Worm (Caenorhabditis elegans) whole organism, young adult: Measurements from ENCODE around the gene msp-33.
"Not testable (repeated sequence)": the region's sequence is repeated elsewhere in the genome, so short reads cannot be mapped to it uniquely, and the experiment has no call there.

Experiments used
- D2030.7 ChIP-seq: fragments of 200-800 bp; sonication (Bioruptor generic); IDR thresholded peaks from 2 replicates; pipeline ENCODE4 v1.3.6; 2022; ENCODE audit warnings: missing genetic modification reagents, missing genetic modification characterization, missing compliant biosample characterization
- F10E7.11 ChIP-seq: sonication (generic microtip); optimal IDR thresholded peaks from 2 replicates; lab custom pipeline; 2017; ENCODE audit warnings: mild to moderate bottlenecking, missing genetic modification characterization, moderate library complexity, missing compliant biosample characterization
- F23B12.7 ChIP-seq: sonication (generic microtip); optimal IDR thresholded peaks from 2 replicates; lab custom pipeline; 2017; ENCODE audit warnings: missing genetic modification characterization, mild to moderate bottlenecking, missing compliant biosample characterization, antibody characterized with exemption, moderate library complexity; ENCODE audit not compliant: insufficient read depth
- F33H1.4 ChIP-seq: fragments of 200-800 bp; sonication (Bioruptor generic); IDR thresholded peaks from 2 replicates; pipeline ENCODE4 v1.3.6; 2022; ENCODE audit warnings: missing genetic modification reagents, missing genetic modification characterization, missing compliant biosample characterization
- F39B2.1 ChIP-seq: fragments of 200-800 bp; sonication (Bioruptor generic); IDR thresholded peaks from 2 replicates; pipeline ENCODE4 v1.3.6; 2022; ENCODE audit warnings: missing genetic modification reagents, missing genetic modification characterization, missing compliant biosample characterization
- F49E8.2 ChIP-seq: sonication (generic microtip); optimal IDR thresholded peaks from 3 replicates; lab custom pipeline; 2017; ENCODE audit warnings: missing genetic modification characterization, mild to moderate bottlenecking, missing compliant biosample characterization, antibody characterized with exemption, moderate library complexity; ENCODE audit not compliant: insufficient read depth
- F55B11.4 ChIP-seq: sonication (generic microtip); optimal IDR thresholded peaks from 2 replicates; lab custom pipeline; 2016; ENCODE audit warnings: missing compliant biosample characterization, missing genetic modification characterization, borderline replicate concordance; ENCODE audit not compliant: insufficient read depth
- F57A8.1 ChIP-seq: fragments of 200-800 bp; sonication (Bioruptor generic); optimal IDR thresholded peaks from 2 replicates; lab custom pipeline; 2018; ENCODE audit warnings: mild to moderate bottlenecking, missing genetic modification characterization, moderate library complexity, missing compliant biosample characterization
- K12H6.12 ChIP-seq: fragments of 200-800 bp; sonication (Bioruptor generic); optimal IDR thresholded peaks from 2 replicates; lab custom pipeline; 2018; ENCODE audit warnings: mild to moderate bottlenecking, missing genetic modification characterization, missing compliant biosample characterization
- Y53G8AR.9 ChIP-seq: fragments of 200-800 bp; sonication (Bioruptor generic); conservative IDR thresholded peaks from 2 replicates; pipeline ENCODE4 v1.3.6; 2022; ENCODE audit warnings: missing genetic modification reagents, missing genetic modification characterization, missing compliant biosample characterization
- Y56A3A.18 ChIP-seq: fragments of 200-800 bp; sonication (Bioruptor generic); IDR thresholded peaks from 2 replicates; pipeline ENCODE4 v1.3.6; 2022; ENCODE audit warnings: missing genetic modification reagents, missing genetic modification characterization, missing compliant biosample characterization
- ama-1 ChIP-seq, 3 experiments: fragments of 150-350 bp in 1 of 3; sonication (generic microtip) in 2 of 3; optimal IDR thresholded peaks; 2 replicates each; lab custom pipeline; 2014 to 2018; ENCODE audit warnings: missing biosample characterization in 2 of 3, missing genetic modification characterization in 2 of 3, missing genetic modification reagents in 2 of 3
- aptf-3 ChIP-seq: fragments of 200-800 bp; sonication (Bioruptor generic); IDR thresholded peaks from 2 replicates; pipeline ENCODE4 v1.3.6; 2022; ENCODE audit warnings: missing genetic modification characterization, missing compliant biosample characterization
- atf-7 ChIP-seq: sonication (generic microtip); optimal IDR thresholded peaks from 2 replicates; lab custom pipeline; 2017; ENCODE audit warnings: mild to moderate bottlenecking, missing genetic modification characterization, missing compliant biosample characterization
- athp-1 ChIP-seq: sonication (generic microtip); optimal IDR thresholded peaks from 2 replicates; lab custom pipeline; 2017; ENCODE audit warnings: mild to moderate bottlenecking, missing genetic modification characterization, missing compliant biosample characterization
- attf-5 ChIP-seq: fragments of 200-800 bp; sonication (Bioruptor generic); optimal IDR thresholded peaks from 2 replicates; lab custom pipeline; 2018; ENCODE audit warnings: mild to moderate bottlenecking, missing genetic modification characterization, missing compliant biosample characterization
- attf-6 ChIP-seq: fragments of 200-800 bp; sonication (Bioruptor generic); IDR thresholded peaks from 2 replicates; pipeline ENCODE4 v1.3.6; 2022; ENCODE audit warnings: missing genetic modification reagents, missing genetic modification characterization, missing compliant biosample characterization
- bed-2 ChIP-seq: fragments of 200-800 bp; sonication (Bioruptor generic); IDR thresholded peaks from 2 replicates; pipeline ENCODE4 v1.3.6; 2022; ENCODE audit warnings: missing genetic modification reagents, missing genetic modification characterization, missing compliant biosample characterization
- ccch-3 ChIP-seq: fragments of 200-800 bp; sonication (Bioruptor generic); optimal IDR thresholded peaks from 2 replicates; lab custom pipeline; 2018; ENCODE audit warnings: mild to moderate bottlenecking, missing genetic modification characterization, missing compliant biosample characterization
- cebp-1 ChIP-seq, 2 experiments: fragments of 200-800 bp in 1 of 2; sonication (Bioruptor generic) in 1 of 2; sonication (generic microtip) in 1 of 2; IDR thresholded peaks in 1 of 2; optimal IDR thresholded peaks in 1 of 2; 2 replicates each; pipeline versions ENCODE4 v1.3.6 to Lab custom; 2017 to 2022; ENCODE audit warnings: missing compliant biosample characterization in 2 of 2, missing genetic modification characterization in 2 of 2, mild to moderate bottlenecking in 1 of 2, missing genetic modification reagents in 1 of 2, moderate library complexity in 1 of 2
- ceh-27 ChIP-seq: fragments of 200-800 bp; sonication (Bioruptor generic); optimal IDR thresholded peaks from 2 replicates; lab custom pipeline; 2018; ENCODE audit warnings: mild to moderate bottlenecking, missing genetic modification characterization, moderate library complexity, missing compliant biosample characterization
- ceh-40 ChIP-seq: fragments of 200-800 bp; sonication (Bioruptor generic); IDR thresholded peaks from 2 replicates; pipeline ENCODE4 v1.3.6; 2022; ENCODE audit warnings: missing genetic modification characterization, missing compliant biosample characterization
- ceh-91 ChIP-seq: fragments of 200-800 bp; sonication (Bioruptor generic); IDR thresholded peaks from 2 replicates; pipeline ENCODE4 v1.3.6; 2022; ENCODE audit warnings: missing genetic modification reagents, missing genetic modification characterization, missing compliant biosample characterization
- dpff-1 ChIP-seq: sonication (generic microtip); optimal IDR thresholded peaks from 2 replicates; lab custom pipeline; 2017; ENCODE audit warnings: mild to moderate bottlenecking, missing genetic modification characterization, missing compliant biosample characterization
- ekl-4 ChIP-seq: fragments of 200-800 bp; sonication (Bioruptor generic); IDR thresholded peaks from 2 replicates; pipeline ENCODE4 v1.3.6; 2022; ENCODE audit warnings: missing genetic modification reagents, missing genetic modification characterization, missing compliant biosample characterization
- hmg-1.2 ChIP-seq: fragments of 200-800 bp; sonication (Bioruptor generic); IDR thresholded peaks from 2 replicates; pipeline ENCODE4 v1.3.6; 2022; ENCODE audit warnings: missing genetic modification reagents, missing genetic modification characterization, missing compliant biosample characterization
- let-526 ChIP-seq: fragments of 200-800 bp; sonication (Bioruptor generic); IDR thresholded peaks from 2 replicates; pipeline ENCODE4 v1.3.6; 2022; ENCODE audit warnings: missing genetic modification reagents, missing genetic modification characterization, missing compliant biosample characterization
- lin-54 ChIP-seq: fragments of 200-800 bp; sonication (Bioruptor generic); optimal IDR thresholded peaks from 2 replicates; lab custom pipeline; 2018; ENCODE audit warnings: mild to moderate bottlenecking, missing genetic modification characterization, missing compliant biosample characterization
- madf-3 ChIP-seq: fragments of 200-800 bp; sonication (Bioruptor generic); IDR thresholded peaks from 2 replicates; pipeline ENCODE4 v1.3.6; 2022; ENCODE audit warnings: missing genetic modification reagents, missing genetic modification characterization, missing compliant biosample characterization
- madf-6 ChIP-seq: fragments of 200-800 bp; sonication (Bioruptor generic); IDR thresholded peaks from 2 replicates; pipeline ENCODE4 v1.3.6; 2022; ENCODE audit warnings: missing genetic modification reagents, missing genetic modification characterization, missing compliant biosample characterization
- madf-8 ChIP-seq: fragments of 200-800 bp; sonication (Bioruptor generic); conservative IDR thresholded peaks from 2 replicates; pipeline ENCODE4 v1.3.6; 2022; ENCODE audit warnings: missing genetic modification reagents, missing genetic modification characterization, missing compliant biosample characterization
- nfya-2 ChIP-seq: fragments of 200-800 bp; sonication (Bioruptor generic); IDR thresholded peaks from 2 replicates; pipeline ENCODE4 v1.3.6; 2022; ENCODE audit warnings: missing genetic modification reagents, missing genetic modification characterization, missing compliant biosample characterization
- rec-8 ChIP-seq, 2 experiments: sonication (generic microtip); optimal IDR thresholded peaks; 2 replicates each; lab custom pipeline; 2016; ENCODE audit warnings: mild to moderate bottlenecking in 2 of 2, missing genetic modification characterization in 2 of 2, missing genetic modification reagents in 2 of 2, missing genotype in 2 of 2, missing biosample characterization in 1 of 2, missing compliant biosample characterization in 1 of 2, moderate library complexity in 1 of 2
- snpc-1.1 ChIP-seq: sonication (generic microtip); optimal IDR thresholded peaks from 2 replicates; lab custom pipeline; 2017; ENCODE audit warnings: missing genetic modification characterization, mild to moderate bottlenecking, missing compliant biosample characterization, antibody characterized with exemption, moderate library complexity, missing genotype, missing genetic modification reagents; ENCODE audit not compliant: insufficient read depth
- sptf-2 ChIP-seq: fragments of 200-800 bp; sonication (Bioruptor generic); optimal IDR thresholded peaks from 2 replicates; lab custom pipeline; 2018; ENCODE audit warnings: mild to moderate bottlenecking, missing genetic modification characterization, missing compliant biosample characterization
- tlf-1 ChIP-seq: fragments of 200-800 bp; sonication (Bioruptor generic); optimal IDR thresholded peaks from 2 replicates; lab custom pipeline; 2018; ENCODE audit warnings: mild to moderate bottlenecking, missing genetic modification characterization, missing compliant biosample characterization
- unc-130 ChIP-seq: sonication (generic microtip); optimal IDR thresholded peaks from 2 replicates; lab custom pipeline; 2016; ENCODE audit warnings: missing genetic modification reagents, missing genetic modification characterization, missing compliant biosample characterization
- xnd-1 ChIP-seq: sonication (generic microtip); optimal IDR thresholded peaks from 2 replicates; lab custom pipeline; 2016; ENCODE audit warnings: missing genotype, missing genetic modification reagents, missing genetic modification characterization, missing compliant biosample characterization
- zfh-2 ChIP-seq: fragments of 200-800 bp; sonication (Bioruptor generic); conservative IDR thresholded peaks from 2 replicates; pipeline ENCODE4 v1.3.6; 2022; ENCODE audit warnings: missing genetic modification reagents, missing genetic modification characterization, missing compliant biosample characterization
- ztf-18 ChIP-seq: sonication (generic microtip); optimal IDR thresholded peaks from 2 replicates; lab custom pipeline; 2016; ENCODE audit warnings: missing genotype, mild to moderate bottlenecking, missing genetic modification characterization, missing compliant biosample characterization
- ztf-26 ChIP-seq: sonication (generic microtip); optimal IDR thresholded peaks from 2 replicates; lab custom pipeline; 2017; ENCODE audit warnings: missing genetic modification characterization, missing compliant biosample characterization
- ztf-6 ChIP-seq: fragments of 200-800 bp; sonication (Bioruptor generic); IDR thresholded peaks from 2 replicates; pipeline ENCODE4 v1.3.6; 2022; ENCODE audit warnings: missing genetic modification reagents, missing genetic modification characterization, missing compliant biosample characterization

Gene msp-33

ce11 chrII:4860260-4860659, 32.2 kb downstream of the msp-33 start, which contains the start of the genes nspd-5 and F11G11.4:
Gene nspd-5 (minus strand): TSS chrII:4860360.
Gene F11G11.4 (plus strand): TSS chrII:4860594.
- TF ChIP-seq xnd-1 (tag; lab: Kevin White, UChicago); D2030.7; lin-54 (GFP tag; lab: Kevin White, UChicago): not testable (repeated sequence)

- TF ChIP-seq ama-1 (optimal IDR thresholded peaks at IDR 0.05; lab: Kevin White, UChicago) (no peak), ama-1 (GFP tag; optimal IDR thresholded peaks at IDR 0.05; lab: Kevin White, UChicago) (no peak), Y53G8AR.9 (GFP tag; lab: Robert Waterston, UW) (0 out of 2 replicates have a peak, but pooled peaks have one; percentile 14), ztf-18 (peak; percentile 20), cebp-1 (GFP tag; IDR thresholded peaks at IDR 0.05; lab: Robert Waterston, UW) (no peak), cebp-1 (tag; optimal IDR thresholded peaks at IDR 0.05; lab: Kevin White, UChicago) (peak; percentile 52)
Observed at ce11 chrII:4858906-4859411, 33.5 kb downstream of the msp-33 start.

ce11 chrII:4857873-4858364, 34.6 kb downstream of the msp-33 start, which contains the start of gene F11G11.5:
Gene F11G11.5 (plus strand): TSS chrII:4857923.
- no peak for TF ChIP-seq F49E8.2 (tag; lab: Kevin White, UChicago)
- TF ChIP-seq F33H1.4 = no peak
- no peak for TF ChIP-seq attf-5 (GFP tag; lab: Kevin White, UChicago)
- no peak for TF ChIP-seq ztf-6 (GFP tag; lab: Robert Waterston, UW)
- TF ChIP-seq snpc-1.1 (tag; lab: Kevin White, UChicago) = no peak
- no peak for TF ChIP-seq dpff-1 (tag; lab: Kevin White, UChicago)
- no peak for TF ChIP-seq aptf-3
- no peak for TF ChIP-seq ceh-27 (GFP tag; lab: Kevin White, UChicago)
- 0 out of 2 replicates have a peak, but pooled peaks have one; percentile 13 for TF ChIP-seq hmg-1.2 (GFP tag; lab: Robert Waterston, UW)
- TF ChIP-seq F39B2.1 = no peak
- peak; percentile 16 for TF ChIP-seq tlf-1 (GFP tag; lab: Kevin White, UChicago)
- no peak for TF ChIP-seq Y56A3A.18 (GFP tag; lab: Robert Waterston, UW)
- no peak for TF ChIP-seq ceh-40 (GFP tag; lab: Robert Waterston, UW)
- no peak for TF ChIP-seq Y53G8AR.9 (GFP tag; lab: Robert Waterston, UW)
- no peak for TF ChIP-seq D2030.7
- no peak for TF ChIP-seq madf-8 (GFP tag; lab: Robert Waterston, UW)
- TF ChIP-seq madf-3 (GFP tag; lab: Robert Waterston, UW) = 0 out of 2 replicates have a peak, but pooled peaks have one; percentile 3
- peak; percentile 86 for TF ChIP-seq zfh-2 (GFP tag; lab: Robert Waterston, UW)
- no peak for TF ChIP-seq K12H6.12
- no peak for TF ChIP-seq nfya-2 (GFP tag; lab: Robert Waterston, UW)
- TF ChIP-seq bed-2 (GFP tag; lab: Robert Waterston, UW) = no peak
- 0 out of 2 replicates have a peak, but pooled peaks have one; percentile 22 for TF ChIP-seq madf-6 (GFP tag; lab: Robert Waterston, UW)
- TF ChIP-seq F23B12.7 (tag; lab: Kevin White, UChicago) = no peak
- no peak for TF ChIP-seq attf-6 (GFP tag; lab: Robert Waterston, UW)
- TF ChIP-seq ccch-3 (GFP tag; lab: Kevin White, UChicago) = no peak
- TF ChIP-seq sptf-2 (GFP tag; lab: Kevin White, UChicago) = no peak
- TF ChIP-seq ceh-91 (GFP tag; lab: Robert Waterston, UW) = no peak
- TF ChIP-seq unc-130 = no peak
- TF ChIP-seq F57A8.1 (GFP tag; lab: Kevin White, UChicago) = no peak
- peak; percentile 8 for TF ChIP-seq atf-7 (tag; lab: Kevin White, UChicago)
- peak; percentile 48 for TF ChIP-seq athp-1 (tag; lab: Kevin White, UChicago)
- TF ChIP-seq F10E7.11 (tag; lab: Kevin White, UChicago) = no peak
- TF ChIP-seq ztf-26 (tag; lab: Kevin White, UChicago) = no peak
- TF ChIP-seq ekl-4 (GFP tag; lab: Robert Waterston, UW) = peak; percentile 35; the same call in 1 of the 2 replicates
- TF ChIP-seq let-526 (GFP tag; lab: Robert Waterston, UW) = no peak
- no peak for TF ChIP-seq rec-8 (tag; optimal IDR thresholded peaks at IDR 0.05; lab: Kevin White, UChicago)
- no peak for TF ChIP-seq F55B11.4
